Worm (Caenorhabditis elegans): ENCODE measurements around the gene C44C11.6.
A peak's percentile ranks its signal among the peaks of the same experiment; 100 is the strongest.

The C44C11.6 gene

DNA sequence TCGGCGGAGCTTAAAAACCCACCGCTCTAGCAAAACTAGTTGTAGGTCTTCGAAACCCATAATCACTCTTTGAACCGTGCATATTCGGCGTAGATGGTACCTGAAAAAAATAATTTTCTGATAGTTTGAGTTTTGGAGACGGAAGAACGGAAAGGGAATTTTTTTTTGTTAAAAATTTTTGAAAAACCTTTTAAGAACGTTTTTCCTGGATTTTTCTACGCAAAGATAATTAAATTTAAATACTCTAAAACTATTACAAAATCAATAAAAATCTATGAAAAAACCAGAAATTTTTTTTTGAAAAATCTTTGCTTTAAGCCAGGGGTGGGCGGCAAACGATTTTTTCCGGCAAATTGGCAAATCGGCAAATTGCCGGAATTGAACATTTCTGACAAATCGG, 34.8 kb downstream of the C44C11.6 start, which contains the start of gene marc-5:
Gene marc-5, minus strand, starts transcription at position 101 of the 400 bp plus-strand sequence.
- TF ChIP-seq athp-1 (tag; optimal IDR thresholded peaks at IDR 0.05) (no peak), nhr-179 (tag; optimal IDR thresholded peaks at IDR 0.05) (no peak), cebp-2 (GFP tag; IDR thresholded peaks at IDR 0.05) (no peak), ZK185.1 (tag; optimal IDR thresholded peaks at IDR 0.05; ENCODE audit: poor library complexity, severe bottlenecking) (no peak), F37B4.10 (GFP tag; IDR thresholded peaks at IDR 0.05) (no peak)

DNA sequence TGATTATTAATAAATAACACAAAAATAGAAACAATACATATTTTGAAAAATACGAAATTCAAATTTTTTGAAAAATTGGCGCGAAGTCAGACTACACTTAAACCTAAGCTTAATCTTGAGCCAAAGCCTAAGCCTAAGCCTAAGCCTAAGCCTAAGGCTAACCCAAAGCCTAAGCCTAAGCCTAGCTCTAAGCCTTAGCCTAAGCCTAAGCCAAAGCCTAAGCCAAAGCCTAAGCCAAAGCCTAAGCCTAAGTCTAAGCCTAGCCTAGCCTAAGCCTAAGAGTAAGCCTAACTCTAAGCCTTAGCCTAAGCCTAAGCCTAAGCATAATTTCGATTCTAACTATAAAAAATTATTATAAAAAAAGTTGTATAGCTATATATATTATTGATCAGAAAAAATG, 36.3 kb downstream of the C44C11.6 start:
- TF ChIP-seq rpc-1 (optimal IDR thresholded peaks at IDR 0.05): no peak
- TF ChIP-seq rpc-1 (tag; optimal IDR thresholded peaks at IDR 0.05): no peak
- TF ChIP-seq nfya-2 (GFP tag; IDR thresholded peaks at IDR 0.05): no peak
- TF ChIP-seq ceh-79 (tag; optimal IDR thresholded peaks at IDR 0.05): no peak

DNA sequence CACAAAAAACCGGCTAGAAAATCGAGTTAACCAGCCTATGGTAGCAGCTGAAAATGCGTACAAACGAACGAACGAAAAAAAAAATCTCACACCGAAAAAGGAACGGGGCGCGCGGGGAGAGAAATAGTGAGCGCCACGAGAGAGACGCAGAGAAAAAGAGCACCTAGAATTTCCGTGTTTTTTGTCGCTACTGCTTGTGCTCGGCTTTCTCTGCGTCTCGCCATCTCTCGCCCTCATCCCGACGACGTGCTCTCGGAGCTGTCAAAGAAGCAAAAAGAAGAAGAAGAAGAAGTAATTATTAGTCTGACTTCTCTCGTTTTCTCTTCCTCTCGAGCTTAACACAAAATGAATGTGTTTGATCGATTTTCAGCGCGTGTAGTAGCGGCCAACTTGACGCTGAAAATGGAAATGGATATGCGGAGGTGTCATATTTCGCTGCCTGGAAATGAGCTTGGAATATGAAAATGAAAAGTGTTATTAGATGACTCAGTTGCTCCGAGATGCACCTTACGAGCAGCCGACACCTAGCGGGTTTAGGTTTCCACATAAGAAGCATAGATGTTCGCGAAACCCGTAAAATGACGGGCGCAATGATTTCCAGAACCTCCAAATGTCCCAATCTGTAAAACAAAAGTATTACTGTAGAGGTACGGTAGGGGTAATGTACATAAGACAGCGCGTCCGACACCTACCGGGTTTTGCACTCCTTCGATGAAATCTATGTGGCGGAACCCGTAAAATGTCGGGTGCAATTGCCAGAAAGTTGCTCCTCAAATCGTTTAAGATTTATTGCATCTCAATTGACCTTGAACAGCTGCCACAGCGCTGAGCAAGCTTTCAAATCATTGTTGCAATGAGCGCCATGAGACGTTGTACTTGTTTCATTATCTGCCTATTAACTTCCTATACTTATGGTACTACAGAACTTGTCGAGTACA, 38.3 kb downstream of the C44C11.6 start, which contains the start of gene btb-14:
Gene btb-14, plus strand, starts transcription at position 839 of the 938 bp plus-strand sequence.
- TF ChIP-seq zfh-2 (GFP tag; conservative IDR thresholded peaks at IDR 0.05): peak; percentile 75
- no peak for TF ChIP-seq sea-2 (GFP tag; IDR thresholded peaks at IDR 0.05)
- TF ChIP-seq lin-54 (GFP tag; optimal IDR thresholded peaks at IDR 0.05): no peak
- no peak for TF ChIP-seq F23B12.7 (tag; optimal IDR thresholded peaks at IDR 0.05; ENCODE audit: insufficient read depth)
- no peak for TF ChIP-seq atf-7 (tag; optimal IDR thresholded peaks at IDR 0.05)
- no peak for TF ChIP-seq madf-8 (GFP tag; conservative IDR thresholded peaks at IDR 0.05)
- TF ChIP-seq ets-4 (GFP tag; optimal IDR thresholded peaks at IDR 0.05): no peak
- TF ChIP-seq xnd-1 (tag; optimal IDR thresholded peaks at IDR 0.05): no peak
- peak; percentile 84 for TF ChIP-seq hmg-1.2 (GFP tag; IDR thresholded peaks at IDR 0.05)
- TF ChIP-seq K12H6.12 (tag; optimal IDR thresholded peaks at IDR 0.05): peak; percentile 26
- TF ChIP-seq snpc-4 (GFP tag; optimal IDR thresholded peaks at IDR 0.05): peak; percentile 41
- peak in 3 of 4 experiments; percentile 51 to 71 (median 61) for TF ChIP-seq snpc-4 (tag; optimal IDR thresholded peaks at IDR 0.05)
- no peak for TF ChIP-seq T07F8.4 (tag; optimal IDR thresholded peaks at IDR 0.05)
- no peak for TF ChIP-seq ztf-6 (GFP tag; IDR thresholded peaks at IDR 0.05)

DNA sequence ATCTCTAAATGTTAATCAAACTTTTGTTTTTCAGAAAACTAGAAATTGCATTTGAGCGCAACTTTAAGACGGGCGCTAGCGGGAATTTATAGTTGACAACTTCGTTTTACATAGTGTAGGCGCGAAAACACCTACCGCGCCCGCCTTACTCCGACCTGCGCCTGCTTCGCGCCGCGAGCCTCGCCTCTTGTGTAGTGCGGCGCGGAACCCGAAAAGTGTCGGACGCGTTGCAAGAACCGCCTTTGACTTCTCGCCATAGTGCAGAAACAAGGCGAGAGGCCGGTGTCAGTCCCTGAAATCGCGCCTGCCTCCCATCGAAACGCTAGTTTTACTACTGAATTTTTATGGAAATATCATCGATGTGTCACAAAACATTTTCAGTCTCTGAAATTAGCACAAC, 41.2 kb downstream of the C44C11.6 start:
- TF ChIP-seq dpff-1 (tag; optimal IDR thresholded peaks at IDR 0.05): no peak
- no peak for TF ChIP-seq unc-130 (GFP tag; optimal IDR thresholded peaks at IDR 0.05)
- peak; percentile 31; the same call in 1 of the 2 replicates for TF ChIP-seq egrh-3 (GFP tag; IDR thresholded peaks at IDR 0.05)
- no peak for TF ChIP-seq somi-1 (GFP tag; optimal IDR thresholded peaks at IDR 0.05)
- no peak for TF ChIP-seq ztf-3 (GFP tag; optimal IDR thresholded peaks at IDR 0.05)
- no peak for TF ChIP-seq let-526 (GFP tag; IDR thresholded peaks at IDR 0.05)
- TF ChIP-seq gei-17 (GFP tag; optimal IDR thresholded peaks at IDR 0.05): no peak
- TF ChIP-seq snpc-1.3 (tag; optimal IDR thresholded peaks at IDR 0.05; ENCODE audit: insufficient read depth): no peak
- TF ChIP-seq nfyb-1 (GFP tag; IDR thresholded peaks at IDR 0.05): no peak
- TF ChIP-seq rpc-1 (optimal IDR thresholded peaks at IDR 0.05): no peak
- peak; percentile 8 for TF ChIP-seq rpc-1 (tag; optimal IDR thresholded peaks at IDR 0.05)
- TF ChIP-seq Y95B8A.8 (GFP tag; IDR thresholded peaks at IDR 0.05): no peak
- no peak for TF ChIP-seq unc-62 (GFP tag; optimal IDR thresholded peaks at IDR 0.05)
- no peak for TF ChIP-seq tbx-9 (tag; optimal IDR thresholded peaks at IDR 0.05; ENCODE audit: borderline replicate concordance)
- no peak for TF ChIP-seq attf-5 (GFP tag; optimal IDR thresholded peaks at IDR 0.05)
- TF ChIP-seq ceh-79 (tag; optimal IDR thresholded peaks at IDR 0.05): no peak
- TF ChIP-seq mes-4 (tag; optimal IDR thresholded peaks at IDR 0.05): no peak
- TF ChIP-seq F23B12.7 (tag; optimal IDR thresholded peaks at IDR 0.05; ENCODE audit: insufficient read depth): no peak
- TF ChIP-seq tlf-1 (GFP tag; optimal IDR thresholded peaks at IDR 0.05): no peak
- TF ChIP-seq zfh-2 (GFP tag; conservative IDR thresholded peaks at IDR 0.05): peak; percentile 86
- no peak for TF ChIP-seq atf-7 (tag; optimal IDR thresholded peaks at IDR 0.05)
- no peak for TF ChIP-seq hlh-26 (GFP tag; conservative IDR thresholded peaks at IDR 0.05)
- peak; percentile 21 for TF ChIP-seq snpc-4 (GFP tag; optimal IDR thresholded peaks at IDR 0.05)
- TF ChIP-seq snpc-4 (tag; optimal IDR thresholded peaks at IDR 0.05): peak in 3 of 4 experiments; percentile 28 to 90 (median 84)
- TF ChIP-seq chd-7 (tag; optimal IDR thresholded peaks at IDR 0.05): no peak
- no peak for TF ChIP-seq him-1 (tag; optimal IDR thresholded peaks at IDR 0.05)
- TF ChIP-seq F10E7.11 (tag; optimal IDR thresholded peaks at IDR 0.05): no peak

All from whole organism, young adult.